Worm (Caenorhabditis elegans): Measurements from ENCODE around the gene F58F9.3.
"Not testable (repeated sequence)": the region's sequence is repeated elsewhere in the genome, so short reads cannot be mapped to it uniquely, and the experiment has no call there.

F58F9.3 gene

DNA sequence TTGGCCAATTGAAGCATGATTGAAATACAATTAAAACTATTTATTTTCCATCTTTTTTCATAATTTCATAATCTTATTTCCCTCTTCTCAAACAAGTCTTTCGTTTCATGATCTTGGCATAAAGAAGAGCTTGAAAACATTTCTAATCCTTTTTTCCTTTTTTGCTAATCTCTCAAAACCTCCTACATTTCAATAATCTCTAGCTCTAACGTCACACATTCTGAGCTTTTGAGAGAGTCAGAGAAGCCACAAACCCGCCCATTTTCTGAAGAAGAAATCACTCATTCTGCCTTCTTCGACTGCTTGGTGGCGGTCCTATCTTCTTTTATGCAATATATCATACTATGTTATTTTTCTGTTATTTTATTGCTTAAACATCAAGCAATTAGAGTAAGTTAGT, 16.6 kb downstream of the F58F9.3 start, which contains the start of gene F58F9.1:
Gene F58F9.1 (plus strand): TSS at position 251 of the 400 bp plus-strand sequence.
- peak in 1 of 2 experiments; percentile 16 for TF ChIP-seq unc-62 (GFP tag; optimal IDR thresholded peaks at IDR 0.05 in 1 of 2)
- TF ChIP-seq unc-62 (tag; optimal IDR thresholded peaks at IDR 0.05) = no peak
- no peak for TF ChIP-seq spr-3 (GFP tag; optimal IDR thresholded peaks at IDR 0.05)
- TF ChIP-seq Y5F2A.4 (GFP tag; optimal IDR thresholded peaks at IDR 0.05) = no peak
- TF ChIP-seq ztf-7 (tag; optimal IDR thresholded peaks at IDR 0.05) = no peak
- no peak for TF ChIP-seq zip-2 (tag; optimal IDR thresholded peaks at IDR 0.05)
- no peak for TF ChIP-seq nhr-25 (tag; optimal IDR thresholded peaks at IDR 0.05; ENCODE audit: borderline replicate concordance, insufficient read depth)
- no peak for TF ChIP-seq nhr-6 (tag; optimal IDR thresholded peaks at IDR 0.05)
- TF ChIP-seq zfp-2 (tag; optimal IDR thresholded peaks at IDR 0.05) = no peak
- TF ChIP-seq snpc-1.2 (GFP tag; IDR thresholded peaks at IDR 0.05) = no peak
- no peak for TF ChIP-seq ceh-28 (tag; optimal IDR thresholded peaks at IDR 0.05)
- TF ChIP-seq rbr-2 (tag; optimal IDR thresholded peaks at IDR 0.05) = no peak
- no peak for TF ChIP-seq tra-1 (GFP tag; IDR thresholded peaks at IDR 0.05)
- no peak for TF ChIP-seq F10B5.3 (tag; optimal IDR thresholded peaks at IDR 0.05)
- no peak for TF ChIP-seq fkh-10 (GFP tag; optimal IDR thresholded peaks at IDR 0.05)
- no peak for TF ChIP-seq nhr-28 (tag; optimal IDR thresholded peaks at IDR 0.05)
- TF ChIP-seq hlh-30 (tag; optimal IDR thresholded peaks at IDR 0.05; ENCODE audit: insufficient read depth) = peak; percentile 6
- no peak for TF ChIP-seq ama-1 (optimal IDR thresholded peaks at IDR 0.05)
- no peak for TF ChIP-seq mdl-1 (tag; optimal IDR thresholded peaks at IDR 0.05)
- no peak for TF ChIP-seq ceh-32 (tag; optimal IDR thresholded peaks at IDR 0.05; ENCODE audit: poor library complexity)
- no peak for TF ChIP-seq lin-39 (tag; optimal IDR thresholded peaks at IDR 0.05)
- no peak for TF ChIP-seq Y105C5A.15 (GFP tag; IDR thresholded peaks at IDR 0.05)
- no peak for TF ChIP-seq madf-5 (GFP tag; IDR thresholded peaks at IDR 0.05)
- peak; percentile 44 for TF ChIP-seq aha-1 (tag)
- TF ChIP-seq ZK546.5 (tag; optimal IDR thresholded peaks at IDR 0.05) = no peak
- no peak for TF ChIP-seq ceh-82 (tag; optimal IDR thresholded peaks at IDR 0.05)
- TF ChIP-seq nhr-11 (tag; optimal IDR thresholded peaks at IDR 0.05) = no peak

DNA sequence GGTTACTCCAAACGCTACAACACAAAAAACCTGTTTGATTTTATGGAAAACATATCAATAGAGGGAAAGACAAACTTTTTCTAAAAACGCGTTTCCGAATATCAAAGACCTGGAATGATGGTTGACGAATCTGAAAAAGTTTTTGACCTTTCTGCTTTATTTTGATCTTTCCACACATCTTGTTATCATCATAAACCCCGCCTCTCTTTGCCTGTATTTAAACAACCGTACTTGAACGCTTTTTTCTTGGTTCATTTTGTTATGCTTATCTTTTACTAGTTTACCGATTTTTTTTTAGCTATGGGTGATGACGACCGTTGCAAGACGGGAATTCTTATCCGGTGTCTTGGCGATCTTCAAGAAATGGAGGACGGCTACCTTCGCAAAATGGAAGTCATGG, 20.0 kb downstream of the F58F9.3 start, which contains the start of gene T13A10.2:
Gene T13A10.2 (plus strand): TSS at position 301 of the 400 bp plus-strand sequence.
- not testable (repeated sequence) for TF ChIP-seq ztf-11 (tag; optimal IDR thresholded peaks at IDR 0.05); T20F7.1 (GFP tag; optimal IDR thresholded peaks at IDR 0.05); tag-97 (GFP tag; IDR thresholded peaks at IDR 0.05)

DNA sequence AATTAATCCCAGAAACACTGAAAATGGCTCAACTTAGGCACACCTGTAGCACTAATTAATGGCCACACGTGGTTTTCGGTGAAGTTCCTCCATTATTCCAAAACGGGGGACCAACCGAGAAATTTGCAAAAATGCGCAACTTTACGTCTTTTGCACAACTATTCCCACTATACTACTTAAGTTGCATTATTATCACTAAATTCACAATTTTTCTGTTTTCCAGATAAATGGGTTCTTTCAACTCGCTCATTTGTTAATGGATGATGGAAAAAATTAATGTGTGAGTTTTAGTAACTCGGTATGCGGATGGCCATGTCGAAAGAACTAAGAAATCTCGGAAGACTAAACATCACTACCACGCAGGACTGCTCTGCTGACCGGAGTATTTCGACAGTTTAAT, 21.6 kb downstream of the F58F9.3 start, which contains the start of gene T13A10.64:
Gene T13A10.64 (plus strand): TSS at position 301 of the 400 bp plus-strand sequence.
- TF ChIP-seq D1046.2 (GFP tag; IDR thresholded peaks at IDR 0.05) (no peak), mxl-3 (GFP tag; optimal IDR thresholded peaks at IDR 0.05) (no peak), ctbp-1 (GFP tag; IDR thresholded peaks at IDR 0.05) (no peak), spr-3 (GFP tag; optimal IDR thresholded peaks at IDR 0.05) (no peak), T20F7.1 (GFP tag; optimal IDR thresholded peaks at IDR 0.05) (no peak), lir-3 (tag; optimal IDR thresholded peaks at IDR 0.05) (no peak), F26F4.8 (GFP tag; conservative IDR thresholded peaks at IDR 0.05) (no peak), ztf-11 (tag; optimal IDR thresholded peaks at IDR 0.05) (no peak), lin-13 (GFP tag; optimal IDR thresholded peaks at IDR 0.05) (no peak), hlh-30 (tag; optimal IDR thresholded peaks at IDR 0.05; ENCODE audit: insufficient read depth) (no peak), lin-38 (GFP tag; IDR thresholded peaks at IDR 0.05) (no peak), zfp-3 (GFP tag; conservative IDR thresholded peaks at IDR 0.05) (no peak), R02D3.7 (tag; optimal IDR thresholded peaks at IDR 0.05) (no peak), nhr-77 (tag; optimal IDR thresholded peaks at IDR 0.05) (no peak), ceh-62 (tag; optimal IDR thresholded peaks at IDR 0.05) (no peak), mxl-2 (GFP tag; conservative IDR thresholded peaks at IDR 0.05) (no peak), lin-39 (tag; optimal IDR thresholded peaks at IDR 0.05) (no peak), T26A8.4 (GFP tag; IDR thresholded peaks at IDR 0.05) (no peak), nhr-28 (tag; optimal IDR thresholded peaks at IDR 0.05) (no peak)

Measured in whole organism, L4 larva.